Fruit fly (Drosophila melanogaster) whole organism, embryonic: ENCODE data around the gene Mvl.

Source experiments
- BtbVII ChIP-seq: fragments of 200-800 bp; sonication (Bioruptor generic); optimal IDR thresholded peaks from 3 replicates; lab custom pipeline; 2017; ENCODE audit warnings: missing biosample characterization, mild to moderate bottlenecking, missing genetic modification characterization
- C15 ChIP-seq: fragments of 200-800 bp; sonication (Bioruptor generic); IDR thresholded peaks from 3 replicates; pipeline ENCODE4 v1.3.6; 2022; ENCODE audit warnings: missing biosample characterization, missing genetic modification characterization
- CG13624 ChIP-seq: fragments of 200-800 bp; sonication (Bioruptor generic); optimal IDR thresholded peaks from 2 replicates; lab custom pipeline; 2016; ENCODE audit warnings: missing biosample characterization, missing genetic modification characterization
- CG17385 ChIP-seq: fragments of 200-800 bp; sonication (Bioruptor generic); optimal IDR thresholded peaks from 3 replicates; lab custom pipeline; 2018; ENCODE audit warnings: missing biosample characterization, mild to moderate bottlenecking, missing genetic modification characterization
- CG17912 ChIP-seq: fragments of 200-800 bp; sonication (Bioruptor generic); optimal IDR thresholded peaks from 2 replicates; lab custom pipeline; 2018; ENCODE audit warnings: missing biosample characterization, mild to moderate bottlenecking, missing genetic modification characterization
- CG3726 ChIP-seq: fragments of 200-800 bp; sonication (Bioruptor generic); IDR thresholded peaks from 3 replicates; pipeline ENCODE4, ENCODE4 v1.3.6; 2022; ENCODE audit warnings: missing biosample characterization, missing genetic modification characterization
- CG4360 ChIP-seq: fragments of 200-800 bp; sonication (Bioruptor generic); IDR thresholded peaks from 2 replicates; pipeline ENCODE4 v1.3.6; 2022; ENCODE audit warnings: missing biosample characterization, missing genetic modification characterization
- CG4424 ChIP-seq: fragments of 200-800 bp; sonication (Bioruptor generic); optimal IDR thresholded peaks from 3 replicates; lab custom pipeline; 2016; ENCODE audit warnings: missing biosample characterization, missing genetic modification characterization
- CG4617 ChIP-seq: fragments of 200-800 bp; sonication (Bioruptor generic); optimal IDR thresholded peaks from 3 replicates; lab custom pipeline; 2016; ENCODE audit warnings: missing biosample characterization, missing genetic modification characterization, borderline replicate concordance
- CG4707 ChIP-seq: fragments of 200-800 bp; sonication (Bioruptor generic); optimal IDR thresholded peaks from 2 replicates; lab custom pipeline; 2018; ENCODE audit warnings: missing biosample characterization, mild to moderate bottlenecking, missing genetic modification characterization, moderate library complexity
- CG6689 ChIP-seq: fragments of 200-800 bp; sonication (Bioruptor generic); IDR thresholded peaks from 2 replicates; pipeline ENCODE4 v1.3.6; 2022; ENCODE audit warnings: missing biosample characterization, missing genetic modification characterization
- CG7372 ChIP-seq: fragments of 200-800 bp; sonication (Bioruptor generic); IDR thresholded peaks from 2 replicates; pipeline ENCODE4 v1.3.6; 2022; ENCODE audit warnings: missing biosample characterization, missing genetic modification characterization
- CG8388 ChIP-seq: fragments of 200-800 bp; sonication (Bioruptor generic); optimal IDR thresholded peaks from 2 replicates; lab custom pipeline; 2019; ENCODE audit warnings: missing biosample characterization, mild to moderate bottlenecking, missing genetic modification characterization, moderate library complexity
- Elba2 ChIP-seq: fragments of 200-800 bp; sonication (Bioruptor generic); optimal IDR thresholded peaks from 3 replicates; lab custom pipeline; 2016; ENCODE audit warnings: missing biosample characterization, missing genetic modification characterization
- H15 ChIP-seq: fragments of 200-800 bp; sonication (Bioruptor generic); IDR thresholded peaks from 3 replicates; pipeline ENCODE4 v1.3.6; 2022; ENCODE audit warnings: missing biosample characterization, missing genetic modification characterization
- Hmr ChIP-seq: fragments of 200-800 bp; sonication (Bioruptor generic); optimal IDR thresholded peaks from 3 replicates; lab custom pipeline; 2017; ENCODE audit warnings: mild to moderate bottlenecking, missing biosample characterization, missing genetic modification reagents, missing genetic modification characterization
- Hr78 ChIP-seq, 2 experiments: fragments of 200-800 bp in 1 of 2; fragments of >200 bp in 1 of 2; sonication (Bioruptor generic) in 1 of 2; optimal IDR thresholded peaks; 2 replicates each; lab custom pipeline; 2017 to 2019; ENCODE audit warnings: missing biosample characterization in 2 of 2, missing genetic modification characterization in 2 of 2, mild to moderate bottlenecking in 1 of 2, moderate library complexity in 1 of 2
- Med ChIP-seq: fragments of 200-800 bp; sonication (Bioruptor generic); peaks from one replicate; lab custom pipeline; 2016; ENCODE audit warnings: missing biosample characterization, missing genetic modification characterization, mild to moderate bottlenecking, inconsistent platforms, moderate library complexity
- NC2α ChIP-seq: fragments of 200-800 bp; sonication (Bioruptor generic); optimal IDR thresholded peaks from 2 replicates; lab custom pipeline; 2016; ENCODE audit warnings: missing biosample characterization, missing genetic modification characterization
- Poxn ChIP-seq: fragments of 200-800 bp; sonication (Bioruptor generic); IDR thresholded peaks from 2 replicates; pipeline ENCODE4 v1.3.6; 2022; ENCODE audit warnings: missing biosample characterization, missing genetic modification characterization
- Rx ChIP-seq: fragments of 200-800 bp; sonication (Bioruptor generic); IDR thresholded peaks from 2 replicates; pipeline ENCODE4 v1.3.6; 2022; ENCODE audit warnings: missing biosample characterization, missing genetic modification characterization
- Sox100B ChIP-seq: fragments of 200-800 bp; sonication (Bioruptor generic); optimal IDR thresholded peaks from 3 replicates; lab custom pipeline; 2018; ENCODE audit warnings: missing biosample characterization, mild to moderate bottlenecking, missing genetic modification characterization
- Sox102F ChIP-seq: fragments of 200-800 bp; sonication (Bioruptor generic); optimal IDR thresholded peaks from 2 replicates; lab custom pipeline; 2018; ENCODE audit warnings: missing biosample characterization, mild to moderate bottlenecking, missing genetic modification characterization, moderate library complexity
- Usf ChIP-seq: fragments of 200-800 bp; sonication (Bioruptor generic); optimal IDR thresholded peaks from 2 replicates; lab custom pipeline; 2017; ENCODE audit warnings: missing genotype, missing biosample characterization, missing genetic modification characterization
- YL-1 ChIP-seq: fragments of 200-800 bp; sonication (Bioruptor generic); optimal IDR thresholded peaks from 3 replicates; lab custom pipeline; 2017; ENCODE audit warnings: missing biosample characterization, mild to moderate bottlenecking, missing genetic modification characterization
- al ChIP-seq: fragments of 200-800 bp; sonication (Bioruptor generic); IDR thresholded peaks from 2 replicates; pipeline ENCODE4 v1.3.6; 2022; ENCODE audit warnings: missing biosample characterization, missing genetic modification characterization
- cad ChIP-seq: fragments of >200 bp; optimal IDR thresholded peaks from 2 replicates; lab custom pipeline; 2017; ENCODE audit warnings: missing biosample characterization, missing genetic modification characterization
- cas ChIP-seq: fragments of 200-800 bp; sonication (Bioruptor generic); IDR thresholded peaks from 2 replicates; pipeline ENCODE4 v1.3.6; 2022; ENCODE audit warnings: missing biosample characterization, missing genetic modification characterization
- caup ChIP-seq: fragments of 200-800 bp; sonication (Bioruptor generic); optimal IDR thresholded peaks from 3 replicates; lab custom pipeline; 2017; ENCODE audit warnings: missing biosample characterization, mild to moderate bottlenecking, missing genetic modification characterization, moderate library complexity; ENCODE audit not compliant: severe bottlenecking
- crc ChIP-seq: fragments of 200-800 bp; sonication (Bioruptor generic); optimal IDR thresholded peaks from 2 replicates; lab custom pipeline; 2016; ENCODE audit warnings: missing biosample characterization, missing genetic modification characterization
- dimm ChIP-seq: fragments of 200-800 bp; sonication (Bioruptor generic); IDR thresholded peaks from 2 replicates; pipeline ENCODE4 v1.3.6; 2022; ENCODE audit warnings: missing biosample characterization, missing genetic modification characterization
- exex ChIP-seq: fragments of 200-800 bp; sonication (Bioruptor generic); optimal IDR thresholded peaks from 4 replicates; lab custom pipeline; 2018; ENCODE audit warnings: missing biosample characterization, mild to moderate bottlenecking, missing genetic modification characterization, moderate library complexity
- fd64A ChIP-seq: fragments of 200-800 bp; sonication (Bioruptor generic); optimal IDR thresholded peaks from 3 replicates; lab custom pipeline; 2018; ENCODE audit warnings: missing biosample characterization, mild to moderate bottlenecking, missing genetic modification characterization
- hbn ChIP-seq: fragments of 200-800 bp; sonication (Bioruptor generic); IDR thresholded peaks from 2 replicates; pipeline ENCODE4 v1.3.6; 2022; ENCODE audit warnings: missing biosample characterization, missing genetic modification characterization; ENCODE audit not compliant: partially characterized antibody
- lbe ChIP-seq: fragments of 200-800 bp; sonication (Bioruptor generic); optimal IDR thresholded peaks from 2 replicates; lab custom pipeline; 2016; ENCODE audit warnings: missing biosample characterization, mild to moderate bottlenecking, missing genetic modification characterization
- lmd ChIP-seq: fragments of 200-800 bp; sonication (Bioruptor generic); IDR thresholded peaks from 2 replicates; pipeline ENCODE4 v1.3.6; 2022; ENCODE audit warnings: missing biosample characterization, missing genetic modification characterization
- lola ChIP-seq, 3 experiments: fragments of >200 bp in 2 of 3; fragments of 200-800 bp in 1 of 3; sonication (Bioruptor generic) in 1 of 3; optimal IDR thresholded peaks; 2 replicates each; lab custom pipeline; 2017 to 2019; ENCODE audit warnings: missing biosample characterization in 3 of 3, missing genetic modification characterization in 3 of 3, mild to moderate bottlenecking in 1 of 3, moderate library complexity in 1 of 3
- psq ChIP-seq: fragments of 200-800 bp; sonication (Bioruptor generic); optimal IDR thresholded peaks from 2 replicates; lab custom pipeline; 2017; ENCODE audit warnings: missing biosample characterization, missing genetic modification characterization
- pzg ChIP-seq: fragments of 200-800 bp; sonication (Bioruptor generic); optimal IDR thresholded peaks from 3 replicates; lab custom pipeline; 2018; ENCODE audit warnings: missing biosample characterization, mild to moderate bottlenecking, missing genetic modification characterization, moderate library complexity
- rib ChIP-seq: fragments of 200-800 bp; sonication (Bioruptor generic); IDR thresholded peaks from 2 replicates; pipeline ENCODE4 v1.3.6; 2022; ENCODE audit warnings: missing biosample characterization, missing genetic modification characterization
- sqz ChIP-seq: fragments of 200-800 bp; sonication (Bioruptor generic); optimal IDR thresholded peaks from 3 replicates; lab custom pipeline; 2018; ENCODE audit warnings: missing biosample characterization, mild to moderate bottlenecking, missing genetic modification characterization
- unc-4 ChIP-seq: fragments of 200-800 bp; sonication (Bioruptor generic); IDR thresholded peaks from 2 replicates; pipeline ENCODE4 v1.3.6; 2022; ENCODE audit warnings: missing biosample characterization, missing genetic modification characterization; ENCODE audit not compliant: partially characterized antibody
- vfl ChIP-seq: fragments of 200-800 bp; sonication (Bioruptor generic); optimal IDR thresholded peaks from 2 replicates; lab custom pipeline; 2016; ENCODE audit warnings: missing biosample characterization, missing genetic modification characterization

Gene Mvl

DNA sequence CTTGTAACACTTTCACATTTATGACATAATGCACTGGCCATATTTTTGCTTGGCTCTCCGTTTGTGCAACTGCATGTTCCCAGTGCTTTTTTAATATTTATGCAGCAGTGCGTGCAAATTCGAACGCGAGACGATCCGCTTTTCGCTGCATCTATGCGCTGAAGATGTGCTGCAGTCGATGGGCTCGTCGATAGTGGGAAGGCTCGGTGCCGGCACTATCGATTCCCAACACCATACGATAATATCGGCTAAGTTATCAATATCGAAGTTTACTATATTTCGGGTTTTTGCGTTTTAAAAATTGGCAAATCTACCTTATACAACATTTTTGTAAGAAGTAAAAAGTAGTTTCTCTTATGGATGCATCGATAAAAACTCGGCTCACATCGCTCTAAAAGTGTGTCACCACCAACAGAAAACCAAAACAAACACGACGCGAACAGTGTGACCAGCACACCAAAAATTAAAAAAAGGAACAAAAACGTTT, 37.1 kb upstream of the Mvl start, which contains the start of gene RhoGAP93B (continued):
- TF ChIP-seq hbn (GFP tag; lab: Robert Waterston, UW): peak; percentile 100
- TF ChIP-seq cad (GFP tag; lab: Kevin White, UChicago): no peak
- peak; percentile 77 for TF ChIP-seq psq (GFP tag; lab: Kevin White, UChicago)
- peak; percentile 43 for TF ChIP-seq CG17912
- TF ChIP-seq fd64A (GFP tag; lab: Kevin White, UChicago): peak; percentile 22
- no peak for TF ChIP-seq Hr78 (GFP tag; optimal IDR thresholded peaks at IDR 0.05; lab: Kevin White, UChicago)
- TF ChIP-seq dimm (GFP tag; lab: Robert Waterston, UW): peak; percentile 73
- no peak for TF ChIP-seq CG4707 (GFP tag; lab: Kevin White, UChicago)
- peak; percentile 55 for TF ChIP-seq Elba2
- TF ChIP-seq YL-1 (GFP tag; lab: Kevin White, UChicago): peak; percentile 91
- TF ChIP-seq cas (GFP tag; lab: Robert Waterston, UW): peak; percentile 85
- TF ChIP-seq unc-4 (GFP tag; lab: Robert Waterston, UW): peak; percentile 99
- peak; percentile 74 for TF ChIP-seq lbe (GFP tag; lab: Kevin White, UChicago)
- TF ChIP-seq crc (GFP tag; lab: Kevin White, UChicago): peak; percentile 74
- peak; percentile 87 for TF ChIP-seq lmd (GFP tag; lab: Robert Waterston, UW)

DNA sequence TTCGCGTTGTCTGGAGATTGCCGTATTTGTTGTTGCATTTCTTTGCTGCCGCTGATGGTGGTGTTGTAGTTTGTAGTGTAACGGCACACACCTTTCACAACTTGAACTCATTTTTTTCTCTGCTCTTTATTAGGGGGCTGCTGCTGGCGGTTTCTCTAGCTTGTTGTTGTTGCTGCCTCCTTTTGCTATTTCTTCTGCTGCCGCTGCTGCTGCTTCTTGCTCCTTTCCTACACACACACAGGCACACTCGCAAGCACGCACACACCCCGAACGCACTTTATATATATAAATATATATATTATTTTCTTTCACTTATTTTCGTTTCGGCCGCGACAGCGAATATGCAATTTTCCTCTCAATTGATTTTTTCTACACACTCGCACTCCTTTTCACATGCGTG, 36.6 kb upstream of the Mvl start:
- TF ChIP-seq C15: no peak
- no peak for TF ChIP-seq CG8388 (GFP tag; lab: Kevin White, UChicago)
- TF ChIP-seq lola (GFP tag; optimal IDR thresholded peaks at IDR 0.05; lab: Kevin White, UChicago): no peak
- TF ChIP-seq H15 (GFP tag; lab: Robert Waterston, UW): no peak
- TF ChIP-seq Poxn (GFP tag; lab: Robert Waterston, UW): no peak
- TF ChIP-seq pzg: no peak
- peak; percentile 7 for TF ChIP-seq sqz (GFP tag; lab: Kevin White, UChicago)
- no peak for TF ChIP-seq BtbVII (GFP tag; lab: Kevin White, UChicago)
- TF ChIP-seq CG7372 (GFP tag; lab: Robert Waterston, UW): no peak
- no peak for TF ChIP-seq vfl (GFP tag; lab: Kevin White, UChicago)
- TF ChIP-seq exex (tag; lab: Kevin White, UChicago): no peak
- no peak for TF ChIP-seq Sox102F (GFP tag; lab: Kevin White, UChicago)
- no peak for TF ChIP-seq CG4424 (GFP tag; lab: Kevin White, UChicago)
- no peak for TF ChIP-seq Sox100B (GFP tag; lab: Kevin White, UChicago)
- no peak for TF ChIP-seq CG3726
- no peak for TF ChIP-seq Rx
- TF ChIP-seq Usf (GFP tag; lab: Kevin White, UChicago): no peak
- no peak for TF ChIP-seq caup
- TF ChIP-seq CG17385 (GFP tag; lab: Kevin White, UChicago): peak; percentile 61
- TF ChIP-seq al (GFP tag; lab: Robert Waterston, UW): no peak
- TF ChIP-seq Med (GFP tag; lab: Kevin White, UChicago): peak; percentile 50
- TF ChIP-seq CG4360 (GFP tag; lab: Robert Waterston, UW): peak; percentile 78
- no peak for TF ChIP-seq CG13624
- TF ChIP-seq CG4617: no peak
- no peak for TF ChIP-seq NC2α (GFP tag; lab: Kevin White, UChicago)
- TF ChIP-seq rib (GFP tag; lab: Robert Waterston, UW): 0 out of 2 replicates have a peak, but pooled peaks have one; percentile 41
- TF ChIP-seq Hmr (GFP tag; lab: Kevin White, UChicago): no peak
- TF ChIP-seq CG6689 (GFP tag; lab: Robert Waterston, UW): no peak
